Fruit fly (Drosophila melanogaster) whole organism, embryonic: ENCODE results near the gene CG15358.

ENCODE experiments used
- CG12071 ChIP-seq: fragments of 200-800 bp; sonication (Bioruptor generic); optimal IDR thresholded peaks from 3 replicates; lab custom pipeline; 2018; ENCODE audit warnings: missing biosample characterization, mild to moderate bottlenecking, missing genetic modification characterization
- CG15269 ChIP-seq: fragments of 200-800 bp; sonication (Bioruptor generic); optimal IDR thresholded peaks from 2 replicates; lab custom pipeline; 2018; ENCODE audit warnings: missing biosample characterization, mild to moderate bottlenecking, missing genetic modification characterization, moderate library complexity
- CG17912 ChIP-seq: fragments of 200-800 bp; sonication (Bioruptor generic); optimal IDR thresholded peaks from 2 replicates; lab custom pipeline; 2018; ENCODE audit warnings: missing biosample characterization, mild to moderate bottlenecking, missing genetic modification characterization
- CG32532 ChIP-seq: fragments of 200-800 bp; sonication (Bioruptor generic); IDR thresholded peaks from 2 replicates; pipeline ENCODE4 v1.3.6; 2022; ENCODE audit warnings: missing biosample characterization, missing genetic modification characterization
- CG9437 ChIP-seq: fragments of 200-800 bp; sonication (Bioruptor generic); optimal IDR thresholded peaks from 2 replicates; lab custom pipeline; 2018; ENCODE audit warnings: missing biosample characterization, mild to moderate bottlenecking, missing genetic modification characterization
- Deaf1 ChIP-seq: fragments of 200-800 bp; optimal IDR thresholded peaks from 3 replicates; lab custom pipeline; 2019; ENCODE audit warnings: missing biosample characterization, mild to moderate bottlenecking, missing genetic modification characterization, moderate library complexity
- Ets65A ChIP-seq: fragments of 200-800 bp; sonication (Bioruptor generic); peaks from one replicate; lab custom pipeline; 2016; ENCODE audit warnings: missing biosample characterization, missing genetic modification characterization
- Jarid2 ChIP-seq: fragments of 200-800 bp; sonication (Bioruptor generic); optimal IDR thresholded peaks from 3 replicates; lab custom pipeline; 2017; ENCODE audit warnings: mild to moderate bottlenecking, missing biosample characterization, missing genetic modification reagents, missing genetic modification characterization
- Med ChIP-seq: fragments of 200-800 bp; sonication (Bioruptor generic); peaks from one replicate; lab custom pipeline; 2016; ENCODE audit warnings: missing biosample characterization, missing genetic modification characterization, mild to moderate bottlenecking, inconsistent platforms, moderate library complexity
- Mes4 ChIP-seq: fragments of 200-800 bp; sonication (Bioruptor generic); optimal IDR thresholded peaks from 2 replicates; lab custom pipeline; 2016; ENCODE audit warnings: missing biosample characterization, missing genetic modification characterization
- Poxn ChIP-seq: fragments of 200-800 bp; sonication (Bioruptor generic); IDR thresholded peaks from 2 replicates; pipeline ENCODE4 v1.3.6; 2022; ENCODE audit warnings: missing biosample characterization, missing genetic modification characterization
- Ravus ChIP-seq: fragments of 200-800 bp; sonication (Bioruptor generic); IDR thresholded peaks from 2 replicates; pipeline ENCODE4 v1.3.6; 2022; ENCODE audit warnings: missing biosample characterization, missing genetic modification characterization
- Sox100B ChIP-seq: fragments of 200-800 bp; sonication (Bioruptor generic); optimal IDR thresholded peaks from 3 replicates; lab custom pipeline; 2018; ENCODE audit warnings: missing biosample characterization, mild to moderate bottlenecking, missing genetic modification characterization
- Spps ChIP-seq: fragments of 200-800 bp; sonication (Bioruptor generic); optimal IDR thresholded peaks from 2 replicates; lab custom pipeline; 2018; ENCODE audit warnings: missing biosample characterization, mild to moderate bottlenecking, missing genetic modification characterization
- Trl ChIP-seq, 3 experiments: fragments of >200 bp in 2 of 3; fragments of 200-800 bp in 1 of 3; sonication (Bioruptor generic) in 1 of 3; optimal IDR thresholded peaks; 2 replicates in 1 of 3; 3 replicates in 2 of 3; lab custom pipeline; 2016 to 2017; ENCODE audit warnings: missing biosample characterization in 1 of 3, missing genetic modification characterization in 1 of 3
- ase ChIP-seq: fragments of 200-800 bp; sonication (Bioruptor generic); IDR thresholded peaks from 3 replicates; pipeline ENCODE4 v1.3.6; 2022; ENCODE audit warnings: missing biosample characterization, missing genetic modification characterization
- ash1 ChIP-seq: fragments of 200-800 bp; sonication (Bioruptor generic); optimal IDR thresholded peaks from 2 replicates; lab custom pipeline; 2018; ENCODE audit warnings: missing biosample characterization, mild to moderate bottlenecking, missing genetic modification characterization
- dati ChIP-seq: fragments of 200-800 bp; sonication (Bioruptor generic); IDR thresholded peaks from 2 replicates; pipeline ENCODE4 v1.3.6; 2022; ENCODE audit warnings: missing biosample characterization, missing genetic modification characterization
- disco-r ChIP-seq: fragments of 200-800 bp; sonication (Bioruptor generic); optimal IDR thresholded peaks from 2 replicates; lab custom pipeline; 2016; ENCODE audit warnings: missing biosample characterization, missing genetic modification characterization
- ewg ChIP-seq: fragments of 200-800 bp; sonication (Bioruptor generic); optimal IDR thresholded peaks from 3 replicates; lab custom pipeline; 2017; ENCODE audit warnings: mild to moderate bottlenecking, missing biosample characterization, missing genetic modification reagents, missing genetic modification characterization
- ftz-f1 ChIP-seq: fragments of 200-800 bp; sonication (Bioruptor generic); optimal IDR thresholded peaks from 2 replicates; lab custom pipeline; 2016; ENCODE audit warnings: missing biosample characterization, missing genetic modification characterization
- gce ChIP-seq: fragments of 200-800 bp; sonication (Bioruptor generic); IDR thresholded peaks from 3 replicates; pipeline ENCODE4 v1.3.6; 2022; ENCODE audit warnings: missing biosample characterization, missing genetic modification characterization
- ken ChIP-seq: fragments of 200-800 bp; sonication (Bioruptor generic); IDR thresholded peaks from 3 replicates; pipeline ENCODE4 v1.3.6; 2022; ENCODE audit warnings: missing biosample characterization, missing genetic modification characterization
- nau ChIP-seq: fragments of 200-800 bp; sonication (Bioruptor generic); optimal IDR thresholded peaks from 3 replicates; lab custom pipeline; 2017; ENCODE audit warnings: missing biosample characterization, mild to moderate bottlenecking, missing genetic modification characterization, missing genetic modification reagents
- org-1 ChIP-seq: fragments of 200-800 bp; sonication (Bioruptor generic); optimal IDR thresholded peaks from 2 replicates; lab custom pipeline; 2017; ENCODE audit warnings: missing biosample characterization, missing genetic modification characterization
- scrt ChIP-seq: fragments of 200-800 bp; sonication (Bioruptor generic); optimal IDR thresholded peaks from 2 replicates; lab custom pipeline; 2018; ENCODE audit warnings: missing biosample characterization, mild to moderate bottlenecking, missing genetic modification characterization, moderate library complexity
- seq ChIP-seq: fragments of 200-800 bp; sonication (Bioruptor generic); IDR thresholded peaks from 2 replicates; pipeline ENCODE4 v1.3.6; 2022; ENCODE audit warnings: missing biosample characterization, missing genetic modification characterization
- so ChIP-seq: fragments of 200-800 bp; sonication (Bioruptor generic); IDR thresholded peaks from 3 replicates; pipeline ENCODE4 v1.3.6; 2022; ENCODE audit warnings: missing biosample characterization, missing genetic modification characterization

The CG15358 gene

dm6 chr2L:1836238-1836637 lies 46.8 kb downstream of the CG15358 start, which contains the start of gene wry (continued):
- TF ChIP-seq Sox100B (GFP tag; lab: Kevin White, UChicago) (no peak), disco-r (GFP tag; lab: Kevin White, UChicago) (no peak), Deaf1 (tag; lab: Kevin White, UChicago) (peak; percentile 26), nau (GFP tag; lab: Kevin White, UChicago) (no peak), org-1 (GFP tag; lab: Kevin White, UChicago) (no peak), Ravus (no peak), ken (no peak), Trl (optimal IDR thresholded peaks at IDR 0.05; lab: Kevin White, UChicago) (peak; percentile 24 to 48), Trl (GFP tag; optimal IDR thresholded peaks at IDR 0.05; lab: Kevin White, UChicago) (no peak), ase (no peak), Ets65A (GFP tag; lab: Kevin White, UChicago) (no peak), ewg (peak; percentile 64), CG17912 (no peak), ftz-f1 (GFP tag; lab: Kevin White, UChicago) (no peak), CG9437 (no peak), CG15269 (tag; lab: Kevin White, UChicago) (no peak), ash1 (GFP tag; lab: Kevin White, UChicago) (no peak), so (no peak), Mes4 (GFP tag; lab: Kevin White, UChicago) (no peak), Med (peak; percentile 6), Spps (tag; lab: Kevin White, UChicago) (no peak), seq (no peak), scrt (GFP tag; lab: Kevin White, UChicago) (peak; percentile 77), CG12071 (no peak), gce (GFP tag; lab: Robert Waterston, UW) (no peak), dati (GFP tag; lab: Robert Waterston, UW) (no peak), Jarid2 (peak; percentile 16)

dm6 chr2L:1832465-1832864 lies 50.5 kb downstream of the CG15358 start, which contains the start of gene c-cup:
Gene c-cup, minus strand, starts transcription at chr2L:1832565.
- TF ChIP-seq Poxn (no peak), CG32532 (0 out of 2 replicates have a peak, but pooled peaks have one; percentile 11)
